Fruit fly (Drosophila melanogaster) whole organism, embryonic: ENCODE data around the gene Nasp.

ENCODE experiments used
- Awh ChIP-seq: fragments of 200-800 bp; sonication (Bioruptor generic); IDR thresholded peaks from 2 replicates; pipeline ENCODE4, ENCODE4 v1.3.6; 2022; ENCODE audit warnings: missing biosample characterization, missing genetic modification characterization
- CG10209 ChIP-seq: fragments of 200-800 bp; sonication (Bioruptor generic); optimal IDR thresholded peaks from 3 replicates; lab custom pipeline; 2017; ENCODE audit warnings: missing biosample characterization, mild to moderate bottlenecking, missing genetic modification characterization, missing genetic modification reagents
- CG10267 ChIP-seq: fragments of 200-800 bp; sonication (Bioruptor generic); optimal IDR thresholded peaks from 2 replicates; lab custom pipeline; 2018; ENCODE audit warnings: missing biosample characterization, mild to moderate bottlenecking, missing genetic modification characterization, moderate library complexity
- CG10565 ChIP-seq: fragments of 200-800 bp; sonication (Bioruptor generic); optimal IDR thresholded peaks from 3 replicates; lab custom pipeline; 2016; ENCODE audit warnings: missing biosample characterization, mild to moderate bottlenecking, missing genetic modification characterization
- CG10979 ChIP-seq: fragments of 200-800 bp; sonication (Bioruptor generic); optimal IDR thresholded peaks from 2 replicates; lab custom pipeline; 2018; ENCODE audit warnings: missing biosample characterization, mild to moderate bottlenecking, missing genetic modification characterization, moderate library complexity
- CG11093 ChIP-seq: fragments of 200-800 bp; sonication (Bioruptor generic); IDR thresholded peaks from 3 replicates; pipeline ENCODE4 v1.3.6; 2022; ENCODE audit warnings: missing biosample characterization, missing genetic modification characterization
- CG11696 ChIP-seq: fragments of 200-800 bp; sonication (Bioruptor generic); IDR thresholded peaks from 2 replicates; pipeline ENCODE4 v1.3.6; 2022; ENCODE audit warnings: missing biosample characterization, missing genetic modification characterization
- CG12744 ChIP-seq: fragments of 200-800 bp; sonication (Bioruptor generic); optimal IDR thresholded peaks from 2 replicates; lab custom pipeline; 2016; ENCODE audit warnings: missing biosample characterization, missing genetic modification characterization
- CG13296 ChIP-seq: fragments of 200-800 bp; sonication (Bioruptor generic); optimal IDR thresholded peaks from 3 replicates; lab custom pipeline; 2018; ENCODE audit warnings: missing biosample characterization, mild to moderate bottlenecking, missing genetic modification characterization
- CG14050 ChIP-seq: fragments of 200-800 bp; sonication (Bioruptor generic); IDR thresholded peaks from 3 replicates; pipeline ENCODE4 v1.3.6; 2022; ENCODE audit warnings: missing biosample characterization, missing genetic modification characterization
- CG14860 ChIP-seq: fragments of 200-800 bp; sonication (Bioruptor generic); IDR thresholded peaks from 3 replicates; pipeline ENCODE4 v1.3.6; 2022; ENCODE audit warnings: missing biosample characterization, missing genetic modification characterization; ENCODE audit not compliant: partially characterized antibody
- CG15011 ChIP-seq: fragments of 200-800 bp; sonication (Bioruptor generic); optimal IDR thresholded peaks from 3 replicates; lab custom pipeline; 2018; ENCODE audit warnings: missing biosample characterization, mild to moderate bottlenecking, missing genetic modification characterization
- CG17568 ChIP-seq: fragments of 200-800 bp; sonication (Bioruptor generic); optimal IDR thresholded peaks from 2 replicates; lab custom pipeline; 2018; ENCODE audit warnings: missing biosample characterization, mild to moderate bottlenecking, missing genetic modification characterization, moderate library complexity
- CG17802 ChIP-seq: fragments of 200-800 bp; sonication (Bioruptor generic); optimal IDR thresholded peaks from 2 replicates; lab custom pipeline; 2018; ENCODE audit warnings: missing biosample characterization, mild to moderate bottlenecking, missing genetic modification characterization, moderate library complexity
- CG17829 ChIP-seq: fragments of 200-800 bp; optimal IDR thresholded peaks from 2 replicates; lab custom pipeline; 2019; ENCODE audit warnings: missing biosample characterization, mild to moderate bottlenecking, missing genetic modification characterization, moderate library complexity
- CG18262 ChIP-seq: fragments of 200-800 bp; optimal IDR thresholded peaks from 3 replicates; lab custom pipeline; 2019; ENCODE audit warnings: missing biosample characterization, mild to moderate bottlenecking, missing genetic modification characterization, moderate library complexity
- CG30431 ChIP-seq: fragments of 200-800 bp; sonication (Bioruptor generic); optimal IDR thresholded peaks from 2 replicates; lab custom pipeline; 2017; ENCODE audit warnings: missing biosample characterization, missing genetic modification characterization
- CG31224 ChIP-seq: fragments of 200-800 bp; sonication (Bioruptor generic); IDR thresholded peaks from 2 replicates; pipeline ENCODE4 v1.3.6; 2022; ENCODE audit warnings: missing biosample characterization, missing genetic modification characterization
- CG42726 ChIP-seq: fragments of 200-800 bp; sonication (Bioruptor generic); IDR thresholded peaks from 2 replicates; pipeline ENCODE4 v1.3.6; 2022; ENCODE audit warnings: missing biosample characterization, missing genetic modification characterization; ENCODE audit not compliant: partially characterized antibody
- CG4730 ChIP-seq: fragments of 200-800 bp; sonication (Bioruptor generic); IDR thresholded peaks from 2 replicates; pipeline ENCODE4 v1.3.6; 2022; ENCODE audit warnings: missing biosample characterization, missing genetic modification characterization
- CG5245 ChIP-seq: fragments of 200-800 bp; sonication (Bioruptor generic); optimal IDR thresholded peaks from 3 replicates; lab custom pipeline; 2016; ENCODE audit warnings: missing biosample characterization, missing genetic modification characterization
- CG6175 ChIP-seq: fragments of 200-800 bp; sonication (Bioruptor generic); IDR thresholded peaks from 3 replicates; pipeline ENCODE4 v1.3.6; 2022; ENCODE audit warnings: missing biosample characterization, missing genetic modification characterization
- CG8388 ChIP-seq: fragments of 200-800 bp; sonication (Bioruptor generic); optimal IDR thresholded peaks from 2 replicates; lab custom pipeline; 2019; ENCODE audit warnings: missing biosample characterization, mild to moderate bottlenecking, missing genetic modification characterization, moderate library complexity
- CTCF ChIP-seq: fragments of 200-800 bp; sonication (Bioruptor generic); optimal IDR thresholded peaks from 2 replicates; lab custom pipeline; 2017; ENCODE audit warnings: missing biosample characterization, mild to moderate bottlenecking, missing genetic modification characterization, moderate library complexity
- Dip3 ChIP-seq: fragments of 200-800 bp; sonication (Bioruptor generic); optimal IDR thresholded peaks from 3 replicates; lab custom pipeline; 2016; ENCODE audit warnings: missing biosample characterization, missing genetic modification characterization
- Eip74EF ChIP-seq, 2 experiments: fragments of 200-800 bp in 1 of 2; fragments of >200 bp in 1 of 2; sonication (Bioruptor generic) in 1 of 2; optimal IDR thresholded peaks; 2 replicates each; lab custom pipeline; 2017 to 2019; ENCODE audit warnings: missing biosample characterization in 2 of 2, missing genetic modification characterization in 2 of 2, mild to moderate bottlenecking in 1 of 2, moderate library complexity in 1 of 2
- H15 ChIP-seq: fragments of 200-800 bp; sonication (Bioruptor generic); IDR thresholded peaks from 3 replicates; pipeline ENCODE4 v1.3.6; 2022; ENCODE audit warnings: missing biosample characterization, missing genetic modification characterization
- Hr51 ChIP-seq, 2 experiments: fragments of 200-800 bp; sonication (Bioruptor generic); optimal IDR thresholded peaks; 2 replicates in 1 of 2; 3 replicates in 1 of 2; lab custom pipeline; 2016 to 2018; ENCODE audit warnings: missing biosample characterization in 2 of 2, missing genetic modification characterization in 2 of 2, mild to moderate bottlenecking in 1 of 2, moderate library complexity in 1 of 2
- Hsf ChIP-seq: fragments of 200-800 bp; sonication (Bioruptor generic); optimal IDR thresholded peaks from 3 replicates; lab custom pipeline; 2016; ENCODE audit warnings: missing biosample characterization, missing genetic modification characterization
- Oli ChIP-seq: fragments of 200-800 bp; sonication (Bioruptor generic); optimal IDR thresholded peaks from 2 replicates; lab custom pipeline; 2018; ENCODE audit warnings: missing biosample characterization, mild to moderate bottlenecking, missing genetic modification characterization, moderate library complexity
- Sox102F ChIP-seq: fragments of 200-800 bp; sonication (Bioruptor generic); optimal IDR thresholded peaks from 2 replicates; lab custom pipeline; 2018; ENCODE audit warnings: missing biosample characterization, mild to moderate bottlenecking, missing genetic modification characterization, moderate library complexity
- ab ChIP-seq: fragments of 200-800 bp; sonication (Bioruptor generic); optimal IDR thresholded peaks from 2 replicates; lab custom pipeline; 2016; ENCODE audit warnings: missing biosample characterization, missing genetic modification characterization
- corto ChIP-seq: fragments of 200-800 bp; sonication (Bioruptor generic); optimal IDR thresholded peaks from 2 replicates; lab custom pipeline; 2016; ENCODE audit warnings: missing biosample characterization, mild to moderate bottlenecking, missing genetic modification characterization, moderate library complexity
- croc ChIP-seq: fragments of 200-800 bp; sonication (Bioruptor generic); conservative IDR thresholded peaks from 3 replicates; pipeline ENCODE4 v1.3.6; 2022; ENCODE audit warnings: missing biosample characterization, missing genetic modification characterization
- fd96Cb ChIP-seq: fragments of 200-800 bp; sonication (Bioruptor generic); optimal IDR thresholded peaks from 2 replicates; lab custom pipeline; 2018; ENCODE audit warnings: missing biosample characterization, mild to moderate bottlenecking, missing genetic modification characterization, moderate library complexity
- grn ChIP-seq: fragments of 200-800 bp; sonication (Bioruptor generic); optimal IDR thresholded peaks from 3 replicates; lab custom pipeline; 2017; ENCODE audit warnings: missing biosample characterization, missing genetic modification characterization
- gsb-n ChIP-seq: fragments of 200-800 bp; sonication (Bioruptor generic); optimal IDR thresholded peaks from 3 replicates; lab custom pipeline; 2018; ENCODE audit warnings: missing biosample characterization, mild to moderate bottlenecking, missing genetic modification characterization
- nmo ChIP-seq: fragments of 200-800 bp; sonication (Bioruptor generic); optimal IDR thresholded peaks from 2 replicates; lab custom pipeline; 2018; ENCODE audit warnings: missing biosample characterization, mild to moderate bottlenecking, missing genetic modification characterization, moderate library complexity
- pho ChIP-seq: fragments of 200-800 bp; sonication (Bioruptor generic); optimal IDR thresholded peaks from 2 replicates; lab custom pipeline; 2016; ENCODE audit warnings: missing biosample characterization, missing genetic modification characterization
- prd ChIP-seq, 3 experiments: fragments of >200 bp in 2 of 3; fragments of 200-800 bp in 1 of 3; sonication (Bioruptor generic) in 1 of 3; optimal IDR thresholded peaks in 2 of 3; IDR thresholded peaks in 1 of 3; 2 replicates in 2 of 3; 3 replicates in 1 of 3; pipeline versions ENCODE4 v1.3.6 to Lab custom; 2017 to 2022; ENCODE audit warnings: missing biosample characterization in 1 of 3, missing genetic modification characterization in 1 of 3
- pros ChIP-seq: fragments of 200-800 bp; sonication (Bioruptor generic); optimal IDR thresholded peaks from 3 replicates; lab custom pipeline; 2019; ENCODE audit warnings: missing biosample characterization, mild to moderate bottlenecking, missing genetic modification characterization, moderate library complexity
- row ChIP-seq: fragments of 200-800 bp; sonication (Bioruptor generic); IDR thresholded peaks from 3 replicates; pipeline ENCODE4 v1.3.6; 2022; ENCODE audit warnings: missing biosample characterization, missing genetic modification characterization
- sd ChIP-seq: fragments of 200-800 bp; sonication (Bioruptor generic); optimal IDR thresholded peaks from 3 replicates; lab custom pipeline; 2018; ENCODE audit warnings: missing biosample characterization, mild to moderate bottlenecking, missing genetic modification characterization, moderate library complexity
- sens-2 ChIP-seq: fragments of 200-800 bp; sonication (Bioruptor generic); IDR thresholded peaks from 2 replicates; pipeline ENCODE4 v1.3.6; 2022; ENCODE audit warnings: missing biosample characterization, missing genetic modification characterization
- slp2 ChIP-seq: fragments of 200-800 bp; sonication (Bioruptor generic); optimal IDR thresholded peaks from 2 replicates; lab custom pipeline; 2016; ENCODE audit warnings: missing biosample characterization, missing genetic modification characterization
- wdn ChIP-seq: fragments of 200-800 bp; sonication (Bioruptor generic); IDR thresholded peaks from 2 replicates; pipeline ENCODE4 v1.3.6; 2022; ENCODE audit warnings: missing biosample characterization, missing genetic modification characterization

Gene Nasp

DNA sequence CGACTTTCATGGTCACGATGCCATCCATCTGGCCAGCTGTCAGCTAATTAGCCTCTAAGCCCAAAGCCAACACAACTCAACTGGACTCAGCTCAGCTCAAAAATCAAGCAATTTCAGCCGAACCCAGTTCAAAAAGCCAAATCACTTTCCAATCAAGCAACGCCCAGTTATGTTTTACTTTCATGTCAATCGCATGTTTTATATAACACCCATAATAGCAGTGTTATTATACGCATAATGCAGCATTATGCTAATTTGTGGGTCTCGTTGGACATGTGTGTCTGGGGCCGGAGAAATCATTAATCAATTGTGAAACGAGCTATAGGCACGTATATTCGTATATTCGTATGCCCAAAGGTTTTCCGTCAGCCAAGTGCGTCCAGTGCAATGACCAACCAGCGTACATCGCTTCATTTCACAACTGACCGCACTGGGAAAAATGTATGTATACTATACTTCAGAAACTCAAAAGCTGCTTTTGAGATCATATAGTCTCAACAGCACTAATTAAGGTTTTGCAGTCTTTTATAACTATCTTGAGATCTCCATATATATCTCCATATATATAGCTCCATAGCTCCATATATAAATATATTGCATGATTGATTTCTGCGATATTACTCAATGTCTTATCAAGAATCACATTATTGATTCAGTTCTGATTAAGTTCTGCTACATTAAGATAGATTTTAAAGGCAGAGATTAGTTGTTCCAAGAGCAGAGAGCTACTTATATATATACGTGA is 40.1 kb downstream of the Nasp start (continued):
- no peak for TF ChIP-seq CG15011
- TF ChIP-seq Hsf (GFP tag; lab: Kevin White, UChicago) = no peak
- peak; percentile 23 for TF ChIP-seq fd96Cb (tag; lab: Kevin White, UChicago)
- peak; percentile 25 for TF ChIP-seq CG18262
- no peak for TF ChIP-seq pho (GFP tag; lab: Kevin White, UChicago)
- TF ChIP-seq CTCF (GFP tag; lab: Kevin White, UChicago) = no peak
- no peak for TF ChIP-seq CG31224 (GFP tag; lab: Robert Waterston, UW)
- no peak for TF ChIP-seq ab (GFP tag; lab: Kevin White, UChicago)
- TF ChIP-seq H15 (GFP tag; lab: Robert Waterston, UW) = no peak
- 0 out of 3 replicates have a peak, but pooled peaks have one; percentile 7 for TF ChIP-seq CG6175
- TF ChIP-seq corto = no peak
- no peak for TF ChIP-seq CG42726 (GFP tag; lab: Robert Waterston, UW)
- no peak for TF ChIP-seq CG30431
- TF ChIP-seq Awh = 0 out of 2 replicates have a peak, but pooled peaks have one; percentile 22
- TF ChIP-seq CG17568 (GFP tag; lab: Kevin White, UChicago) = no peak
- TF ChIP-seq sens-2 (GFP tag; lab: Robert Waterston, UW) = no peak
- TF ChIP-seq pros (GFP tag; lab: Kevin White, UChicago) = no peak
- TF ChIP-seq nmo (GFP tag; lab: Kevin White, UChicago) = peak; percentile 29
- TF ChIP-seq CG10979 (tag; lab: Kevin White, UChicago) = peak; percentile 44

DNA sequence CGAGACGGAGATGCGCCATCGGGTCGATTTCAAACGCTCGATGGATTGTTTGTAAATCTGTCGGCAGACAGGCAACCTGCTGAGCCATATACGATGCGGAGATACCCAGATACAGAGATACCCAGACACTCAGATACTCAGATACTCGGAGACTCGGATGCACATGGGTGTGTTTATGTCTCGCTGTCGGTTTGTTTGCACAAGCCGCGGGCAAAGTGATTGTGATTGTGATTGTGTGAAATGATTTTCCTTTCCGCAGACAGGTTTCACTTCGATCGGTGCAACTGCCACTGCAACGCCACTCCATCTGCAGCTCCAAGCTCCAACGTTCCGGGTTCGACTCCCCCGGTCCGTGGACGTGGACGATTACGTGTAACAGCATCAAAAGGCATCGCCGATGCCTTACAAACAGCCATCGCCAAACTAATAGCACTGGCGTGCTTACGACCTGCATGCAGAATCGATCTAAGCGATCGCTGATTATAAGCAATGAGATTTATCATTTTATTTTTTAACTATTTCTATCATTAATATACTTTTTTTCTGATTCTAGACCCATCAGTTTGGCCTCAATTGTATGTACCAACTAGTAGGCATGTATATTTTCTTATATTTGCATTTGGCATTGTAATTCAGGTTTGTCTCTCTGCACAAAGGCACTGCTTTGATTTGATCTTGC is 41.3 kb downstream of the Nasp start:
- TF ChIP-seq CG11093 (GFP tag; lab: Robert Waterston, UW) (peak; percentile 62; the same call in 1 of the 3 replicates), CG8388 (peak; percentile 37), Hr51 (GFP tag; optimal IDR thresholded peaks at IDR 0.05; lab: Kevin White, UChicago) (peak in 1 of 2 experiments; percentile 74), sd (tag; lab: Kevin White, UChicago) (no peak), CG17802 (peak; percentile 16), CG10209 (GFP tag; lab: Kevin White, UChicago) (peak; percentile 14), prd (optimal IDR thresholded peaks at IDR 0.05; lab: Kevin White, UChicago) (no peak), prd (GFP tag; IDR thresholded peaks at IDR 0.05; lab: Robert Waterston, UW) (peak; percentile 69; the same call in 2 of the 3 replicates), Dip3 (no peak), row (GFP tag; lab: Robert Waterston, UW) (peak; percentile 52), croc (GFP tag; lab: Robert Waterston, UW) (0 out of 3 replicates have a peak, but pooled peaks have one; percentile 45), CG14860 (GFP tag; lab: Robert Waterston, UW) (no peak), Sox102F (GFP tag; lab: Kevin White, UChicago) (peak; percentile 67), CG31224 (GFP tag; lab: Robert Waterston, UW) (0 out of 2 replicates have a peak, but pooled peaks have one; percentile 21), CG12744 (no peak), CG14050 (GFP tag; lab: Robert Waterston, UW) (peak; percentile 65), slp2 (peak; percentile 5), CG5245 (GFP tag; lab: Kevin White, UChicago) (peak; percentile 8), CG10565 (GFP tag; lab: Kevin White, UChicago) (no peak), wdn (GFP tag; lab: Robert Waterston, UW) (0 out of 2 replicates have a peak, but pooled peaks have one; percentile 16), grn (GFP tag; lab: Kevin White, UChicago) (peak; percentile 25), CG4730 (GFP tag; lab: Robert Waterston, UW) (peak; percentile 59; the same call in 1 of the 2 replicates), Oli (tag; lab: Kevin White, UChicago) (peak; percentile 62), Eip74EF (GFP tag; optimal IDR thresholded peaks at IDR 0.05; lab: Kevin White, UChicago) (peak in 1 of 2 experiments; percentile 36), CG10267 (peak; percentile 33), CG13296 (GFP tag; lab: Kevin White, UChicago) (peak; percentile 19), CG11696 (GFP tag; lab: Robert Waterston, UW) (peak; percentile 90), CG17829 (tag; lab: Kevin White, UChicago) (peak; percentile 62), gsb-n (tag; lab: Kevin White, UChicago) (peak; percentile 2)
